Worm (Caenorhabditis elegans) whole organism, L4 larva: ENCODE measurements around the gene asp-3.

Experiments
- T20F7.1 ChIP-seq: fragments of 200-800 bp; sonication (Bioruptor generic); optimal IDR thresholded peaks from 2 replicates; lab custom pipeline; 2018; ENCODE audit warnings: mild to moderate bottlenecking, missing genetic modification characterization, missing compliant biosample characterization
- Y5F2A.4 ChIP-seq: fragments of 200-800 bp; sonication (Bioruptor generic); optimal IDR thresholded peaks from 2 replicates; lab custom pipeline; 2018; ENCODE audit warnings: mild to moderate bottlenecking, missing genetic modification characterization, missing compliant biosample characterization
- aha-1 ChIP-seq: fragments of 150-350 bp; peaks from one replicate; lab custom pipeline; 2014; ENCODE audit warnings: missing biosample characterization, missing genetic modification characterization
- ceh-28 ChIP-seq: fragments of 150-350 bp; optimal IDR thresholded peaks from 2 replicates; lab custom pipeline; 2014; ENCODE audit warnings: missing biosample characterization, missing genetic modification reagents, missing genetic modification characterization
- ceh-44 ChIP-seq: fragments of 200-800 bp; sonication (Bioruptor generic); IDR thresholded peaks from 2 replicates; pipeline ENCODE4 v1.3.6; 2022; ENCODE audit warnings: missing genetic modification reagents, missing genetic modification characterization, missing compliant biosample characterization
- ces-1 ChIP-seq: fragments of 150-350 bp; sonication (generic microtip); optimal IDR thresholded peaks from 4 replicates; lab custom pipeline; 2014; ENCODE audit warnings: missing biosample characterization, missing genetic modification reagents, missing genetic modification characterization
- ctbp-1 ChIP-seq: fragments of 200-800 bp; sonication (Bioruptor generic); IDR thresholded peaks from 2 replicates; pipeline ENCODE4 v1.3.6; 2022; ENCODE audit warnings: missing genetic modification reagents, missing genetic modification characterization, missing compliant biosample characterization
- daf-16 ChIP-seq, 3 experiments: sonication (generic microtip); optimal IDR thresholded peaks; 2 replicates each; lab custom pipeline; 2016 to 2017; ENCODE audit warnings: missing genetic modification characterization in 3 of 3, missing genetic modification reagents in 3 of 3, mild to moderate bottlenecking in 2 of 3, missing compliant biosample characterization in 2 of 3, missing biosample characterization in 1 of 3, moderate library complexity in 1 of 3
- dmd-6 ChIP-seq: fragments of 200-800 bp; sonication (Bioruptor generic); IDR thresholded peaks from 2 replicates; pipeline ENCODE4 v1.3.6; 2022; ENCODE audit warnings: missing genetic modification reagents, missing genetic modification characterization, missing compliant biosample characterization
- dve-1 ChIP-seq: sonication (generic microtip); optimal IDR thresholded peaks from 2 replicates; lab custom pipeline; 2017; ENCODE audit warnings: antibody characterized with exemption, mild to moderate bottlenecking, missing genetic modification characterization, missing compliant biosample characterization; ENCODE audit not compliant: insufficient read depth
- hlh-11 ChIP-seq: fragments of 200-800 bp; sonication (Bioruptor generic); optimal IDR thresholded peaks from 2 replicates; lab custom pipeline; 2018; ENCODE audit warnings: mild to moderate bottlenecking, missing genetic modification characterization, missing compliant biosample characterization
- hlh-30 ChIP-seq: sonication (generic microtip); optimal IDR thresholded peaks from 2 replicates; lab custom pipeline; 2017; ENCODE audit warnings: antibody characterized with exemption, mild to moderate bottlenecking, missing genetic modification characterization, missing compliant biosample characterization; ENCODE audit not compliant: insufficient read depth
- jun-1 ChIP-seq: fragments of 150-350 bp; optimal IDR thresholded peaks from 2 replicates; lab custom pipeline; 2014; ENCODE audit warnings: missing biosample characterization, missing genetic modification reagents, missing genetic modification characterization
- lsy-2 ChIP-seq, 2 experiments: fragments of 150-350 bp in 1 of 2; sonication (generic microtip) in 1 of 2; optimal IDR thresholded peaks; 2 replicates each; lab custom pipeline; 2014 to 2017; ENCODE audit warnings: missing biosample characterization in 2 of 2, missing genetic modification characterization in 2 of 2
- mdl-1 ChIP-seq, 2 experiments: fragments of 150-350 bp in 1 of 2; sonication (generic microtip) in 1 of 2; optimal IDR thresholded peaks; 2 replicates each; lab custom pipeline; 2014 to 2017; ENCODE audit warnings: missing biosample characterization in 2 of 2, missing genetic modification characterization in 2 of 2
- mep-1 ChIP-seq: fragments of 150-350 bp; sonication (generic microtip); optimal IDR thresholded peaks from 3 replicates; lab custom pipeline; 2014; ENCODE audit warnings: missing biosample characterization, missing genetic modification characterization
- mes-2 ChIP-seq: sonication (generic microtip); optimal IDR thresholded peaks from 2 replicates; lab custom pipeline; 2016; ENCODE audit warnings: missing genotype, mild to moderate bottlenecking, missing genetic modification characterization, missing compliant biosample characterization; ENCODE audit not compliant: poor library complexity, severe bottlenecking
- mxl-3 ChIP-seq: fragments of 200-800 bp; sonication (Bioruptor generic); optimal IDR thresholded peaks from 2 replicates; lab custom pipeline; 2018; ENCODE audit warnings: mild to moderate bottlenecking, missing genetic modification characterization, missing compliant biosample characterization
- nhr-10 ChIP-seq: fragments of 150-350 bp; optimal IDR thresholded peaks from 2 replicates; lab custom pipeline; 2014; ENCODE audit warnings: missing biosample characterization, missing genetic modification characterization
- nhr-102 ChIP-seq: sonication (generic microtip); optimal IDR thresholded peaks from 2 replicates; lab custom pipeline; 2016; ENCODE audit warnings: mild to moderate bottlenecking, missing genetic modification characterization, moderate library complexity, missing compliant biosample characterization
- nhr-25 ChIP-seq: sonication (generic microtip); optimal IDR thresholded peaks from 2 replicates; lab custom pipeline; 2017; ENCODE audit warnings: missing genetic modification characterization, mild to moderate bottlenecking, missing compliant biosample characterization, antibody characterized with exemption, moderate library complexity, borderline replicate concordance; ENCODE audit not compliant: insufficient read depth
- nhr-28 ChIP-seq: fragments of 150-350 bp; optimal IDR thresholded peaks from 2 replicates; lab custom pipeline; 2014; ENCODE audit warnings: missing biosample characterization, missing genetic modification characterization
- nhr-48 ChIP-seq: sonication (generic microtip); optimal IDR thresholded peaks from 2 replicates; lab custom pipeline; 2016; ENCODE audit warnings: mild to moderate bottlenecking, missing genetic modification characterization, missing compliant biosample characterization
- nhr-77 ChIP-seq: fragments of 150-350 bp; optimal IDR thresholded peaks from 2 replicates; lab custom pipeline; 2014; ENCODE audit warnings: missing biosample characterization, missing genetic modification characterization
- pqm-1 ChIP-seq: sonication (generic microtip); optimal IDR thresholded peaks from 2 replicates; lab custom pipeline; 2017; ENCODE audit warnings: missing biosample characterization, missing genetic modification characterization
- rbr-2 ChIP-seq: sonication (generic microtip); optimal IDR thresholded peaks from 2 replicates; lab custom pipeline; 2016; ENCODE audit warnings: missing genotype, missing genetic modification characterization, missing compliant biosample characterization
- snpc-1.2 ChIP-seq: fragments of 200-800 bp; sonication (Bioruptor generic); IDR thresholded peaks from 2 replicates; pipeline ENCODE4 v1.3.6; 2022; ENCODE audit warnings: missing genetic modification reagents, missing genetic modification characterization, missing compliant biosample characterization
- spr-3 ChIP-seq: fragments of 200-800 bp; sonication (Bioruptor generic); optimal IDR thresholded peaks from 2 replicates; lab custom pipeline; 2018; ENCODE audit warnings: mild to moderate bottlenecking, missing genetic modification characterization, missing compliant biosample characterization
- tag-97 ChIP-seq: fragments of 200-800 bp; sonication (Bioruptor generic); IDR thresholded peaks from 2 replicates; pipeline ENCODE4 v1.3.6; 2022; ENCODE audit warnings: missing genetic modification characterization, missing compliant biosample characterization
- unc-39 ChIP-seq: sonication (generic microtip); optimal IDR thresholded peaks from 2 replicates; lab custom pipeline; 2017; ENCODE audit warnings: missing biosample characterization, missing genetic modification characterization
- unc-62 ChIP-seq, 3 experiments: fragments of 150-350 bp in 1 of 3; sonication (generic microtip); optimal IDR thresholded peaks in 2 of 3; peaks in 1 of 3; 1 replicate in 1 of 3; 2 replicates in 2 of 3; lab custom pipeline; 2014 to 2017; ENCODE audit warnings: missing biosample characterization in 3 of 3, missing genetic modification characterization in 3 of 3, missing genetic modification reagents in 3 of 3, missing genotype in 1 of 3
- zip-2 ChIP-seq: fragments of 150-350 bp; optimal IDR thresholded peaks from 2 replicates; lab custom pipeline; 2014; ENCODE audit warnings: missing biosample characterization, missing genetic modification characterization

asp-3 gene

DNA sequence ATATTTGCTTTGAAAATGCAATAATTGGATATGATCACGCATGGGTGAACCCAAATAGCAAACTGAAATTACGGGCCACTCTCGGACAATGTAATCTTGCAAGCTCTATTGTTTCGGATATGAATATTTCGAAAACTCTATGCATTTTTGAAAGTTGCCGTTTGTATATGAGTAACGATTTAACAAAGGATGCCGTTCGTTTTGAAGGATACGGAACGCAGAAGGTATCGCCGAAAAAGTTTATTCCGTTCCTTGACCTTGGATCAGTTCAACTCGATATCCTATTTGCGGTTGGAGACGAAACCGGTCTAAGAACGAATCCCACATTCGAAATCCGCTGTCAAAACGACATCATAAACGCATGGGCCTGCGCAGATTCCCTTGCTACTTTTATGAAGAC lies 22.2 kb downstream of the asp-3 start:
- TF ChIP-seq aha-1 (peak; percentile 96), ceh-28 (no peak)
- TF ChIP-seq, all 104 proteins: peak for 1

DNA sequence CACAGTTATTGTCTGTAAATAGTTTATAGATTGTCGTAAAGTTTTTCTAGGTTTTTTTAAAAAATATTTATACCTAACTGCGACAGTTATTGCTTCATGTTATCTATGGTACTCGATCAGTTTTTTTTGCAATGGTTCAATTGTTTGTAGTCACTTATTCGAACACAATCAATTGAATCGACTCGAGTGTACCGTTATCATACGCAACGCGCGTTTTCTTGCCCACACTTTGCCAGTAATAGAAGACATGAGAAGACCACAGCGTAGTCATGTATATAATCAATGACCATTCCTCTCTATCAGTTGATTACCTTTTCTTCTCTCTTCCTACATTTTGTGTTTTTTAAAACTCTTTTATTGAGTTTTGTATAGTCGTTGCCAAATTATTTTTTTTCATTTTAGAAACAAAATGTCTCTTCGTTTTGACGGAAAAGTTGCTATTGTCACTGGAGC lies 27.2 kb downstream of the asp-3 start, which contains the start of gene dhs-28:
TSS of gene dhs-28 (plus strand) at position 403 of the 453 bp plus-strand sequence.
- TF ChIP-seq hlh-11 (tag; lab: Kevin White, UChicago) (peak; percentile 71), rbr-2 (tag; lab: Kevin White, UChicago) (no peak), nhr-77 (tag; lab: Kevin White, UChicago) (no peak), nhr-28 (tag; lab: Kevin White, UChicago) (peak; percentile 98), unc-39 (tag; lab: Kevin White, UChicago) (no peak), daf-16 (GFP tag; optimal IDR thresholded peaks at IDR 0.05; lab: Kevin White, UChicago) (no peak), daf-16 (tag; optimal IDR thresholded peaks at IDR 0.05; lab: Kevin White, UChicago) (peak; percentile 96), snpc-1.2 (GFP tag; lab: Robert Waterston, UW) (no peak), lsy-2 (tag; optimal IDR thresholded peaks at IDR 0.05; lab: Kevin White, UChicago) (peak in 1 of 2 experiments; percentile 36), nhr-10 (tag; lab: Kevin White, UChicago) (peak; percentile 42), T20F7.1 (GFP tag; lab: Kevin White, UChicago) (peak; percentile 30), hlh-30 (tag; lab: Kevin White, UChicago) (peak; percentile 82), jun-1 (tag; lab: Kevin White, UChicago) (peak; percentile 20), mxl-3 (GFP tag; lab: Kevin White, UChicago) (peak; percentile 14), nhr-102 (tag; lab: Kevin White, UChicago) (peak; percentile 6), mes-2 (tag; lab: Kevin White, UChicago) (peak; percentile 58), mep-1 (tag; lab: Kevin White, UChicago) (peak; percentile 47), pqm-1 (tag; lab: Kevin White, UChicago) (peak; percentile 44), nhr-48 (peak; percentile 71), dmd-6 (GFP tag; lab: Robert Waterston, UW) (peak; percentile 69), mdl-1 (tag; optimal IDR thresholded peaks at IDR 0.05; lab: Kevin White, UChicago) (peak in 1 of 2 experiments; percentile 60), aha-1 (peak; percentile 87), dve-1 (tag; lab: Kevin White, UChicago) (peak; percentile 45), Y5F2A.4 (GFP tag; lab: Kevin White, UChicago) (no peak)

- TF ChIP-seq unc-62 (GFP tag; optimal IDR thresholded peaks at IDR 0.05 in 1 of 2; lab: Kevin White, UChicago) (peak in 1 of 2 experiments; percentile 94), unc-62 (tag; optimal IDR thresholded peaks at IDR 0.05; lab: Kevin White, UChicago) (no peak), zip-2 (tag; lab: Kevin White, UChicago) (no peak), ces-1 (no peak), lsy-2 (tag; optimal IDR thresholded peaks at IDR 0.05; lab: Kevin White, UChicago) (no peak)
Observed at ce11 chrX:6819135-6819534, 28.3 kb downstream of the asp-3 start.

- TF ChIP-seq hlh-11 (tag; lab: Kevin White, UChicago) (peak; percentile 28), ctbp-1 (GFP tag; lab: Robert Waterston, UW) (no peak), dve-1 (tag; lab: Kevin White, UChicago) (peak; percentile 21), pqm-1 (tag; lab: Kevin White, UChicago) (peak; percentile 72), nhr-28 (tag; lab: Kevin White, UChicago) (peak; percentile 61), T20F7.1 (GFP tag; lab: Kevin White, UChicago) (no peak), daf-16 (GFP tag; optimal IDR thresholded peaks at IDR 0.05; lab: Kevin White, UChicago) (no peak), daf-16 (tag; optimal IDR thresholded peaks at IDR 0.05; lab: Kevin White, UChicago) (peak; percentile 95), dmd-6 (GFP tag; lab: Robert Waterston, UW) (peak; percentile 38; the same call in 1 of the 2 replicates)
Observed at ce11 chrX:6819633-6820032, 28.8 kb downstream of the asp-3 start.

ce11 chrX:6822552-6822951 lies 31.7 kb downstream of the asp-3 start:
- TF ChIP-seq spr-3 (GFP tag; lab: Kevin White, UChicago) (no peak), aha-1 (peak; percentile 88), ceh-44 (GFP tag; lab: Robert Waterston, UW) (no peak), nhr-25 (tag; lab: Kevin White, UChicago) (no peak), pqm-1 (tag; lab: Kevin White, UChicago) (no peak), tag-97 (GFP tag; lab: Robert Waterston, UW) (no peak)
- TF ChIP-seq, all 104 proteins: peak for 1
